Worm (Caenorhabditis elegans) whole organism, early embryonic: ENCODE results near the gene fbxa-210.

Experiments used
- B0310.2 ChIP-seq: sonication (generic microtip); optimal IDR thresholded peaks from 2 replicates; lab custom pipeline; 2016; ENCODE audit warnings: mild to moderate bottlenecking, missing genetic modification characterization, missing compliant biosample characterization
- F13C5.2 ChIP-seq: sonication (generic microtip); optimal IDR thresholded peaks from 2 replicates; lab custom pipeline; 2017; ENCODE audit warnings: mild to moderate bottlenecking, missing genetic modification characterization, inconsistent platforms, missing compliant biosample characterization
- aly-1 ChIP-seq: sonication (generic microtip); optimal IDR thresholded peaks from 2 replicates; lab custom pipeline; 2016; ENCODE audit warnings: missing genetic modification characterization, missing compliant biosample characterization
- ama-1 ChIP-seq: fragments of 150-350 bp; optimal IDR thresholded peaks from 2 replicates; lab custom pipeline; 2014
- ceh-13 ChIP-seq: fragments of 200-800 bp; sonication (Bioruptor generic); optimal IDR thresholded peaks from 2 replicates; lab custom pipeline; 2018; ENCODE audit warnings: mild to moderate bottlenecking, missing genetic modification characterization, missing compliant biosample characterization
- ceh-36 ChIP-seq: sonication (generic microtip); optimal IDR thresholded peaks from 2 replicates; lab custom pipeline; 2016; ENCODE audit warnings: missing genetic modification characterization, inconsistent platforms, missing compliant biosample characterization
- ets-7 ChIP-seq: sonication (generic microtip); optimal IDR thresholded peaks from 2 replicates; lab custom pipeline; 2016; ENCODE audit warnings: missing genotype, missing genetic modification characterization, missing compliant biosample characterization
- flt-1 ChIP-seq: fragments of 200-800 bp; sonication (Bioruptor generic); IDR thresholded peaks from 2 replicates; pipeline ENCODE4 v1.3.6; 2022; ENCODE audit warnings: missing genetic modification characterization, missing compliant biosample characterization
- hmbx-1 ChIP-seq: sonication (generic microtip); optimal IDR thresholded peaks from 2 replicates; lab custom pipeline; 2016; ENCODE audit warnings: mild to moderate bottlenecking, missing genetic modification characterization, missing compliant biosample characterization
- hmg-4 ChIP-seq: fragments of 200-800 bp; sonication (Bioruptor generic); optimal IDR thresholded peaks from 2 replicates; lab custom pipeline; 2018; ENCODE audit warnings: mild to moderate bottlenecking, missing genetic modification characterization, missing compliant biosample characterization
- hnd-1 ChIP-seq: sonication (generic microtip); optimal IDR thresholded peaks from 2 replicates; lab custom pipeline; 2016; ENCODE audit warnings: missing genetic modification characterization, missing compliant biosample characterization
- pes-1 ChIP-seq: fragments of 200-800 bp; sonication (Bioruptor generic); IDR thresholded peaks from 2 replicates; pipeline ENCODE4 v1.3.6; 2022; ENCODE audit warnings: missing genetic modification reagents, missing genetic modification characterization, missing compliant biosample characterization
- scrt-1 ChIP-seq: fragments of 200-800 bp; sonication (Bioruptor generic); IDR thresholded peaks from 2 replicates; pipeline ENCODE4 v1.3.6; 2022; ENCODE audit warnings: missing genetic modification characterization, missing compliant biosample characterization
- sea-1 ChIP-seq: fragments of 200-800 bp; sonication (Bioruptor generic); conservative IDR thresholded peaks from 2 replicates; pipeline ENCODE4 v1.3.6; 2022; ENCODE audit warnings: missing genetic modification characterization, missing compliant biosample characterization
- tbx-11 ChIP-seq: fragments of 200-800 bp; sonication (Bioruptor generic); IDR thresholded peaks from 2 replicates; pipeline ENCODE4 v1.3.6; 2022; ENCODE audit warnings: missing genetic modification characterization, missing compliant biosample characterization
- tbx-37 ChIP-seq: fragments of 200-800 bp; sonication (Bioruptor generic); conservative IDR thresholded peaks from 2 replicates; pipeline ENCODE4 v1.3.6; 2022; ENCODE audit warnings: missing genetic modification reagents, missing genetic modification characterization, missing compliant biosample characterization
- tra-4 ChIP-seq: sonication (generic microtip); optimal IDR thresholded peaks from 2 replicates; lab custom pipeline; 2017; ENCODE audit warnings: missing genetic modification characterization, missing compliant biosample characterization

The fbxa-210 gene

ce11 chrV:18125075-18125474, at the start of gene fbxa-210:
Gene fbxa-210 (plus strand): TSS chrV:18125375.
- TF ChIP-seq B0310.2 (tag; lab: Kevin White, UChicago) (no peak), tbx-11 (GFP tag; lab: Robert Waterston, UW) (no peak), hnd-1 (tag; lab: Kevin White, UChicago) (no peak), flt-1 (GFP tag; lab: Robert Waterston, UW) (no peak), ama-1 (no peak), pes-1 (GFP tag; lab: Robert Waterston, UW) (no peak), ceh-13 (no peak), tra-4 (tag; lab: Kevin White, UChicago) (no peak), scrt-1 (no peak), sea-1 (GFP tag; lab: Robert Waterston, UW) (no peak), hmg-4 (GFP tag; lab: Kevin White, UChicago) (no peak), tbx-37 (no peak), ets-7 (no peak)

- TF ChIP-seq hmg-4 (GFP tag; lab: Kevin White, UChicago) (no peak), ceh-13 (no peak), scrt-1 (peak; percentile 7; the same call in 1 of the 2 replicates), flt-1 (GFP tag; lab: Robert Waterston, UW) (no peak), ets-7 (no peak), ama-1 (no peak), aly-1 (tag; lab: Kevin White, UChicago) (no peak), F13C5.2 (tag; lab: Kevin White, UChicago) (peak; percentile 22)
Observed at ce11 chrV:18079163-18079562, 46.0 kb upstream of the fbxa-210 start.

ce11 chrV:18081857-18082256, 43.3 kb upstream of the fbxa-210 start, which contains the start of gene nova-1:
Gene nova-1 (minus strand): TSS chrV:18081957.
- TF ChIP-seq flt-1 (GFP tag; lab: Robert Waterston, UW) = no peak
- TF ChIP-seq pes-1 (GFP tag; lab: Robert Waterston, UW) = no peak
- TF ChIP-seq hnd-1 (tag; lab: Kevin White, UChicago) = no peak
- no peak for TF ChIP-seq scrt-1
- TF ChIP-seq ets-7 = no peak
- no peak for TF ChIP-seq B0310.2 (tag; lab: Kevin White, UChicago)
- no peak for TF ChIP-seq hmg-4 (GFP tag; lab: Kevin White, UChicago)
- TF ChIP-seq sea-1 (GFP tag; lab: Robert Waterston, UW) = no peak
- no peak for TF ChIP-seq tra-4 (tag; lab: Kevin White, UChicago)
- no peak for TF ChIP-seq tbx-11 (GFP tag; lab: Robert Waterston, UW)
- TF ChIP-seq aly-1 (tag; lab: Kevin White, UChicago) = no peak
- TF ChIP-seq F13C5.2 (tag; lab: Kevin White, UChicago) = no peak
- no peak for TF ChIP-seq ama-1
- no peak for TF ChIP-seq tbx-37
- TF ChIP-seq ceh-36 = no peak
- TF ChIP-seq ceh-13 = no peak
- TF ChIP-seq hmbx-1 (tag; lab: Kevin White, UChicago) = no peak

- no peak for TF ChIP-seq hnd-1 (tag; lab: Kevin White, UChicago)
- TF ChIP-seq ceh-13 = no peak
- TF ChIP-seq ama-1 = no peak
- TF ChIP-seq hmbx-1 (tag; lab: Kevin White, UChicago) = no peak
- TF ChIP-seq aly-1 (tag; lab: Kevin White, UChicago) = no peak
- TF ChIP-seq F13C5.2 (tag; lab: Kevin White, UChicago) = no peak
- TF ChIP-seq sea-1 (GFP tag; lab: Robert Waterston, UW) = no peak
- no peak for TF ChIP-seq tbx-11 (GFP tag; lab: Robert Waterston, UW)
- TF ChIP-seq pes-1 (GFP tag; lab: Robert Waterston, UW) = no peak
- TF ChIP-seq scrt-1 = no peak
- no peak for TF ChIP-seq B0310.2 (tag; lab: Kevin White, UChicago)
- no peak for TF ChIP-seq hmg-4 (GFP tag; lab: Kevin White, UChicago)
- no peak for TF ChIP-seq ceh-36
- TF ChIP-seq tbx-37 = no peak
- no peak for TF ChIP-seq tra-4 (tag; lab: Kevin White, UChicago)
- TF ChIP-seq ets-7 = no peak
- TF ChIP-seq flt-1 (GFP tag; lab: Robert Waterston, UW) = no peak
Observed at ce11 chrV:18085150-18085833, 39.9 kb upstream of the fbxa-210 start, which contains the start of gene fbxa-106. Gene fbxa-106 (minus strand): TSS chrV:18085200.

ce11 chrV:18086174-18086661, 39.0 kb upstream of the fbxa-210 start, which contains the start of gene Y59A8B.12:
Gene Y59A8B.12 (minus strand): TSS chrV:18086224.
- TF ChIP-seq B0310.2 (tag; lab: Kevin White, UChicago) = no peak
- TF ChIP-seq aly-1 (tag; lab: Kevin White, UChicago) = no peak
- TF ChIP-seq sea-1 (GFP tag; lab: Robert Waterston, UW) = no peak

ce11 chrV:18086783-18087182, 38.4 kb upstream of the fbxa-210 start, which contains the start of gene slr-2:
Gene slr-2 (plus strand): TSS chrV:18087123.
- TF ChIP-seq ceh-36 (no peak), ets-7 (no peak), ceh-13 (no peak), flt-1 (GFP tag; lab: Robert Waterston, UW) (no peak), pes-1 (GFP tag; lab: Robert Waterston, UW) (no peak), tbx-11 (GFP tag; lab: Robert Waterston, UW) (no peak), F13C5.2 (tag; lab: Kevin White, UChicago) (no peak), hnd-1 (tag; lab: Kevin White, UChicago) (no peak), hmg-4 (GFP tag; lab: Kevin White, UChicago) (no peak), sea-1 (GFP tag; lab: Robert Waterston, UW) (no peak), B0310.2 (tag; lab: Kevin White, UChicago) (no peak), ama-1 (no peak), hmbx-1 (tag; lab: Kevin White, UChicago) (no peak), tbx-37 (no peak), aly-1 (tag; lab: Kevin White, UChicago) (no peak), tra-4 (tag; lab: Kevin White, UChicago) (no peak), scrt-1 (no peak)

ce11 chrV:18091216-18091615, 34.0 kb upstream of the fbxa-210 start:
- TF ChIP-seq pes-1 (GFP tag; lab: Robert Waterston, UW) (no peak), tbx-37 (no peak), ama-1 (no peak), ceh-36 (no peak), tra-4 (tag; lab: Kevin White, UChicago) (no peak), aly-1 (tag; lab: Kevin White, UChicago) (no peak), hmbx-1 (tag; lab: Kevin White, UChicago) (no peak), tbx-11 (GFP tag; lab: Robert Waterston, UW) (no peak), ets-7 (no peak), flt-1 (GFP tag; lab: Robert Waterston, UW) (no peak), scrt-1 (no peak), hmg-4 (GFP tag; lab: Kevin White, UChicago) (no peak), sea-1 (GFP tag; lab: Robert Waterston, UW) (no peak), F13C5.2 (tag; lab: Kevin White, UChicago) (no peak)
